Worm (Caenorhabditis elegans) whole organism, young adult: ENCODE measurements around the gene rgs-3.

ENCODE experiments used
- B0261.1 ChIP-seq: sonication (generic microtip); optimal IDR thresholded peaks from 2 replicates; lab custom pipeline; 2016; ENCODE audit warnings: mild to moderate bottlenecking, missing genetic modification characterization, moderate library complexity, missing compliant biosample characterization
- F10E7.11 ChIP-seq: sonication (generic microtip); optimal IDR thresholded peaks from 2 replicates; lab custom pipeline; 2017; ENCODE audit warnings: mild to moderate bottlenecking, missing genetic modification characterization, moderate library complexity, missing compliant biosample characterization
- F52B5.7 ChIP-seq: sonication (generic microtip); optimal IDR thresholded peaks from 2 replicates; lab custom pipeline; 2016; ENCODE audit warnings: mild to moderate bottlenecking, missing genetic modification characterization, missing compliant biosample characterization
- F57C9.4 ChIP-seq: sonication (generic microtip); optimal IDR thresholded peaks from 2 replicates; lab custom pipeline; 2017; ENCODE audit warnings: mild to moderate bottlenecking, missing genetic modification characterization, missing compliant biosample characterization
- Y53G8AR.9 ChIP-seq: fragments of 200-800 bp; sonication (Bioruptor generic); conservative IDR thresholded peaks from 2 replicates; pipeline ENCODE4 v1.3.6; 2022; ENCODE audit warnings: missing genetic modification reagents, missing genetic modification characterization, missing compliant biosample characterization
- aptf-2 ChIP-seq: fragments of 200-800 bp; sonication (Bioruptor generic); conservative IDR thresholded peaks from 2 replicates; pipeline ENCODE4 v1.3.6; 2022; ENCODE audit warnings: missing genetic modification reagents, missing genetic modification characterization, missing compliant biosample characterization
- cebp-1 ChIP-seq, 2 experiments: fragments of 200-800 bp in 1 of 2; sonication (Bioruptor generic) in 1 of 2; sonication (generic microtip) in 1 of 2; IDR thresholded peaks in 1 of 2; optimal IDR thresholded peaks in 1 of 2; 2 replicates each; pipeline versions ENCODE4 v1.3.6 to Lab custom; 2017 to 2022; ENCODE audit warnings: missing compliant biosample characterization in 2 of 2, missing genetic modification characterization in 2 of 2, mild to moderate bottlenecking in 1 of 2, missing genetic modification reagents in 1 of 2, moderate library complexity in 1 of 2
- cebp-2 ChIP-seq: fragments of 200-800 bp; sonication (Bioruptor generic); IDR thresholded peaks from 2 replicates; pipeline ENCODE4 v1.3.6; 2022; ENCODE audit warnings: missing genetic modification characterization, missing compliant biosample characterization
- ceh-100 ChIP-seq: fragments of 200-800 bp; sonication (Bioruptor generic); IDR thresholded peaks from 2 replicates; pipeline ENCODE4 v1.3.6; 2022; ENCODE audit warnings: missing genetic modification reagents, missing genetic modification characterization, missing compliant biosample characterization
- ceh-58 ChIP-seq: fragments of 200-800 bp; sonication (Bioruptor generic); IDR thresholded peaks from 2 replicates; pipeline ENCODE4 v1.3.6; 2022; ENCODE audit warnings: missing genetic modification characterization, missing compliant biosample characterization
- die-1 ChIP-seq: sonication (generic microtip); optimal IDR thresholded peaks from 2 replicates; lab custom pipeline; 2016; ENCODE audit warnings: missing genotype, mild to moderate bottlenecking, missing genetic modification characterization, missing compliant biosample characterization
- dpff-1 ChIP-seq: sonication (generic microtip); optimal IDR thresholded peaks from 2 replicates; lab custom pipeline; 2017; ENCODE audit warnings: mild to moderate bottlenecking, missing genetic modification characterization, missing compliant biosample characterization
- egl-18 ChIP-seq: fragments of 200-800 bp; sonication (Bioruptor generic); IDR thresholded peaks from 2 replicates; pipeline ENCODE4 v1.3.6; 2022; ENCODE audit warnings: missing genetic modification reagents, missing genetic modification characterization, missing compliant biosample characterization
- fkh-3 ChIP-seq: sonication (generic microtip); optimal IDR thresholded peaks from 2 replicates; lab custom pipeline; 2016; ENCODE audit warnings: mild to moderate bottlenecking, missing genetic modification characterization, missing compliant biosample characterization
- gei-17 ChIP-seq: fragments of 200-800 bp; sonication (Bioruptor generic); optimal IDR thresholded peaks from 2 replicates; lab custom pipeline; 2018; ENCODE audit warnings: mild to moderate bottlenecking, missing genetic modification characterization, missing compliant biosample characterization
- hrde-1 ChIP-seq: sonication (generic microtip); optimal IDR thresholded peaks from 2 replicates; lab custom pipeline; 2016; ENCODE audit warnings: missing genetic modification characterization, mild to moderate bottlenecking, missing compliant biosample characterization, moderate library complexity, missing genotype, missing genetic modification reagents, borderline replicate concordance
- lag-1 ChIP-seq: fragments of 200-800 bp; sonication (Bioruptor generic); IDR thresholded peaks from 2 replicates; pipeline ENCODE4 v1.3.6; 2022; ENCODE audit warnings: missing genetic modification reagents, missing genetic modification characterization, missing compliant biosample characterization
- let-607 ChIP-seq, 2 experiments: fragments of 200-800 bp in 1 of 2; sonication (Bioruptor generic) in 1 of 2; sonication (generic microtip) in 1 of 2; optimal IDR thresholded peaks; 2 replicates each; lab custom pipeline; 2016 to 2018; ENCODE audit warnings: mild to moderate bottlenecking in 2 of 2, missing compliant biosample characterization in 2 of 2, missing genetic modification characterization in 2 of 2, moderate library complexity in 2 of 2, missing genotype in 1 of 2
- lin-26 ChIP-seq: fragments of 200-800 bp; sonication (Bioruptor generic); IDR thresholded peaks from 2 replicates; pipeline ENCODE4 v1.3.6; 2022; ENCODE audit warnings: missing genetic modification reagents, missing genetic modification characterization, missing compliant biosample characterization
- lir-1 ChIP-seq: fragments of 200-800 bp; sonication (Bioruptor generic); conservative IDR thresholded peaks from 2 replicates; pipeline ENCODE4 v1.3.6; 2022; ENCODE audit warnings: missing genetic modification reagents, missing genetic modification characterization, missing compliant biosample characterization
- madf-6 ChIP-seq: fragments of 200-800 bp; sonication (Bioruptor generic); IDR thresholded peaks from 2 replicates; pipeline ENCODE4 v1.3.6; 2022; ENCODE audit warnings: missing genetic modification reagents, missing genetic modification characterization, missing compliant biosample characterization
- madf-8 ChIP-seq: fragments of 200-800 bp; sonication (Bioruptor generic); conservative IDR thresholded peaks from 2 replicates; pipeline ENCODE4 v1.3.6; 2022; ENCODE audit warnings: missing genetic modification reagents, missing genetic modification characterization, missing compliant biosample characterization
- nhr-27 ChIP-seq: fragments of 200-800 bp; sonication (Bioruptor generic); optimal IDR thresholded peaks from 2 replicates; lab custom pipeline; 2018; ENCODE audit warnings: mild to moderate bottlenecking, missing genetic modification characterization, moderate library complexity, missing compliant biosample characterization
- nhr-80 ChIP-seq: sonication (generic microtip); optimal IDR thresholded peaks from 2 replicates; lab custom pipeline; 2016; ENCODE audit warnings: missing genetic modification characterization, missing compliant biosample characterization
- rcor-1 ChIP-seq: fragments of 200-800 bp; sonication (Bioruptor generic); IDR thresholded peaks from 2 replicates; pipeline ENCODE4 v1.3.6; 2022; ENCODE audit warnings: missing genetic modification reagents, missing genetic modification characterization, missing compliant biosample characterization
- snpc-3.4 ChIP-seq: sonication (generic microtip); optimal IDR thresholded peaks from 2 replicates; lab custom pipeline; 2017; ENCODE audit warnings: missing genetic modification characterization, mild to moderate bottlenecking, missing compliant biosample characterization, antibody characterized with exemption, moderate library complexity, missing genotype, missing genetic modification reagents
- tbx-9 ChIP-seq: sonication (generic microtip); optimal IDR thresholded peaks from 2 replicates; lab custom pipeline; 2016; ENCODE audit warnings: borderline replicate concordance, missing genetic modification characterization, inconsistent platforms, missing compliant biosample characterization
- unc-62 ChIP-seq: fragments of 150-350 bp; optimal IDR thresholded peaks from 2 replicates; lab custom pipeline; 2014; ENCODE audit warnings: missing biosample characterization, missing genetic modification reagents, missing genetic modification characterization
- zim-3 ChIP-seq: sonication (generic microtip); optimal IDR thresholded peaks from 2 replicates; lab custom pipeline; 2017; ENCODE audit warnings: mild to moderate bottlenecking, missing genetic modification characterization, moderate library complexity, missing compliant biosample characterization
- ztf-25 ChIP-seq: fragments of 200-800 bp; sonication (Bioruptor generic); IDR thresholded peaks from 2 replicates; pipeline ENCODE4 v1.3.6; 2022; ENCODE audit warnings: missing genetic modification reagents, missing genetic modification characterization, missing compliant biosample characterization
- ztf-3 ChIP-seq: fragments of 200-800 bp; sonication (Bioruptor generic); optimal IDR thresholded peaks from 2 replicates; lab custom pipeline; 2018; ENCODE audit warnings: mild to moderate bottlenecking, missing genetic modification characterization, missing compliant biosample characterization

The rgs-3 gene

ce11 chrII:6123513-6123912 lies 23.9 kb downstream of the rgs-3 start, which contains the start of gene C29H12.2:
Gene C29H12.2, plus strand, starts transcription at chrII:6123809.
- no peak for TF ChIP-seq unc-62 (GFP tag; lab: Kevin White, UChicago)
- no peak for TF ChIP-seq lin-26
- peak; percentile 73; the same call in 1 of the 2 replicates for TF ChIP-seq cebp-1 (GFP tag; IDR thresholded peaks at IDR 0.05; lab: Robert Waterston, UW)
- peak; percentile 86 for TF ChIP-seq cebp-1 (tag; optimal IDR thresholded peaks at IDR 0.05; lab: Kevin White, UChicago)

ce11 chrII:6125259-6125658 lies 25.7 kb downstream of the rgs-3 start, which contains the start of gene rars-2:
Gene rars-2, plus strand, starts transcription at chrII:6125559.
- TF ChIP-seq madf-6 (GFP tag; lab: Robert Waterston, UW) (peak; percentile 39; the same call in 1 of the 2 replicates), madf-8 (GFP tag; lab: Robert Waterston, UW) (0 out of 2 replicates have a peak, but pooled peaks have one; percentile 8), aptf-2 (GFP tag; lab: Robert Waterston, UW) (no peak)
- TF ChIP-seq, all 124 proteins: peak for 2

- no peak for TF ChIP-seq cebp-2 (GFP tag; lab: Robert Waterston, UW)
Measured at ce11 chrII:6132595-6132994, 33.0 kb downstream of the rgs-3 start, which contains the start of gene abts-3. Gene abts-3, plus strand, starts transcription at chrII:6132895.

DNA sequence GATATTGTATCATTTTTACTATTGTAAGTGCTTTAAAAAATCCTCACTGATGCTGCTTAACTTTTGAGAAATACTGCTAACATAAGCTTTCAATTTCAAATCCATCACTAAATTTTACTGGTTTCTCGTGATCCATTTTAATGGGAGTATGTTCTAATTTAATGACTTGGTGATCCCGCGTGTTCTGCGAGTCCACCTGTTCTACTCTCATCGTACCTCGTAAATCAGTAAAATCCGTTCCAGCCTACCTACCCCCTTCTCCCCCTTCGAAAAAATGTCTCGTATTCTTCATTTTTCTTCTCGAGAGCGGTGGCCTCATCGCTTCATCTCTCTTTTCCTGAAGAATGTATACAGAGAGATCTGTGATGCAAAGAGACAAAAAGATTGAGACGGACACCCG lies 35.9 kb downstream of the rgs-3 start:
- TF ChIP-seq F52B5.7 (tag; lab: Kevin White, UChicago) (no peak), ztf-25 (GFP tag; lab: Robert Waterston, UW) (no peak), let-607 (tag; optimal IDR thresholded peaks at IDR 0.05; lab: Kevin White, UChicago) (no peak), F10E7.11 (no peak), rcor-1 (GFP tag; lab: Robert Waterston, UW) (no peak), Y53G8AR.9 (GFP tag; lab: Robert Waterston, UW) (no peak), egl-18 (GFP tag; lab: Robert Waterston, UW) (no peak), die-1 (no peak), lin-26 (no peak), lag-1 (GFP tag; lab: Robert Waterston, UW) (no peak), ceh-100 (GFP tag; lab: Robert Waterston, UW) (no peak), zim-3 (no peak), fkh-3 (tag; lab: Kevin White, UChicago) (no peak), B0261.1 (tag; lab: Kevin White, UChicago) (no peak), tbx-9 (tag; lab: Kevin White, UChicago) (no peak), nhr-27 (tag; lab: Kevin White, UChicago) (no peak)

DNA sequence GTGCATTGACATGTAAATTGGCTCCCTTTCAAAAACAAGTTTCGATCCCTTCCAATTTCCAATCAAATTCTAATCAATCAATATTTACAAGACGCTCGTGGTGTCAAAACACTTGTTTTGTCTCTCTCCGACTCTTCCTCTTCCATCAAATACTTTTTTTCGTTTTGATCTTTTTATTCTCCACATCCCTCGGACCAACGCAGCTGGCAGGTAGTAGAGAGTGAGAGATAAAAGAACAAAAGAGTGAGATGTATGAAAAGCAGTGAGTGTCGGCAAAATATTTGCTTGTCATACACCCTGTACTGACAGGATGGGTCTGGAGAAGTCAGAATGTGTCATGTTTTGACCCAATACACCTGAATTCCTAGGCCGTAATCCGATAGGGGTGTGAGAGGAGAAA lies 37.1 kb downstream of the rgs-3 start:
- TF ChIP-seq ceh-58 (no peak), madf-6 (GFP tag; lab: Robert Waterston, UW) (no peak), ztf-3 (GFP tag; lab: Kevin White, UChicago) (no peak), lir-1 (no peak), hrde-1 (tag; lab: Kevin White, UChicago) (no peak), tbx-9 (tag; lab: Kevin White, UChicago) (no peak), F57C9.4 (tag; lab: Kevin White, UChicago) (no peak), gei-17 (GFP tag; lab: Kevin White, UChicago) (no peak), nhr-80 (tag; lab: Kevin White, UChicago) (no peak), dpff-1 (no peak), snpc-3.4 (tag; lab: Kevin White, UChicago) (no peak)
